Worm (Caenorhabditis elegans) whole organism, early embryonic: Measurements from ENCODE around the gene ZC317.2.

Source experiments
- F13C5.2 ChIP-seq: sonication (generic microtip); optimal IDR thresholded peaks from 2 replicates; lab custom pipeline; 2017; ENCODE audit warnings: mild to moderate bottlenecking, missing genetic modification characterization, inconsistent platforms, missing compliant biosample characterization
- ama-1 ChIP-seq: fragments of 150-350 bp; optimal IDR thresholded peaks from 2 replicates; lab custom pipeline; 2014
- ceh-36 ChIP-seq: sonication (generic microtip); optimal IDR thresholded peaks from 2 replicates; lab custom pipeline; 2016; ENCODE audit warnings: missing genetic modification characterization, inconsistent platforms, missing compliant biosample characterization
- ets-7 ChIP-seq: sonication (generic microtip); optimal IDR thresholded peaks from 2 replicates; lab custom pipeline; 2016; ENCODE audit warnings: missing genotype, missing genetic modification characterization, missing compliant biosample characterization
- flt-1 ChIP-seq: fragments of 200-800 bp; sonication (Bioruptor generic); IDR thresholded peaks from 2 replicates; pipeline ENCODE4 v1.3.6; 2022; ENCODE audit warnings: missing genetic modification characterization, missing compliant biosample characterization
- hmbx-1 ChIP-seq: sonication (generic microtip); optimal IDR thresholded peaks from 2 replicates; lab custom pipeline; 2016; ENCODE audit warnings: mild to moderate bottlenecking, missing genetic modification characterization, missing compliant biosample characterization
- hnd-1 ChIP-seq: sonication (generic microtip); optimal IDR thresholded peaks from 2 replicates; lab custom pipeline; 2016; ENCODE audit warnings: missing genetic modification characterization, missing compliant biosample characterization
- pes-1 ChIP-seq: fragments of 200-800 bp; sonication (Bioruptor generic); IDR thresholded peaks from 2 replicates; pipeline ENCODE4 v1.3.6; 2022; ENCODE audit warnings: missing genetic modification reagents, missing genetic modification characterization, missing compliant biosample characterization
- scrt-1 ChIP-seq: fragments of 200-800 bp; sonication (Bioruptor generic); IDR thresholded peaks from 2 replicates; pipeline ENCODE4 v1.3.6; 2022; ENCODE audit warnings: missing genetic modification characterization, missing compliant biosample characterization

DNA sequence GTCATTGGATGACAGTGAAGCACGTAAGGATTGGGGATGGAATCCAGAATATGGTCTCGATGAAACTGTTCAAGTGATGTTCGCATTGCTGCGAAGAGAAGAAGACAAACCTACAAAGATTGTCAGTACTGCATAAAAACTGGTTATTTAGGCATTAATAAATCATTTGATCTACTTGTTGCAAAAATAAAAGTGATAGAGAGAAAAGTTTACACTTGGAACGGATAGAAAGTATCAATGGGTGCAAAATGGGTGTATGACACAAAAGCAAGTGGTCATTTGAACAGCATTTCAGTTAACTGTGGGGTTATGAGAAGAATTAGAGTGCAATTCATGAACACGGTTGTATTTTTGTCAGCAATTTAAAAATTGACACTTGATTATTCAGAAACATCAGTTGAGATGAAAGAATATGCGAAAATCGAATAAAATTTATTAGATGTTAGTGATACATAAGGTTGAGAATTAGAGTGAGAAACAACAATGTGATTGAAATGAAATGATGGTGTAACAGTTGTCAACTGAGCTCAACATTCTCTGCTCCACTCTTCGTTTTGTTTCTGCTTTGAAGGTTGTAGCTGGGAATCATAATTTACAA is 47.0 kb upstream of the ZC317.2 start, which contains the start of gene F08F3.10:
- TF ChIP-seq pes-1 (GFP tag; lab: Robert Waterston, UW) (no peak), hmbx-1 (tag; lab: Kevin White, UChicago) (no peak), flt-1 (GFP tag; lab: Robert Waterston, UW) (no peak), ama-1 (lab: Kevin White, UChicago) (no peak), F13C5.2 (tag; lab: Kevin White, UChicago) (no peak), ceh-36 (tag; lab: Kevin White, UChicago) (no peak), scrt-1 (GFP tag; lab: Robert Waterston, UW) (no peak), ets-7 (tag; lab: Kevin White, UChicago) (no peak), hnd-1 (tag; lab: Kevin White, UChicago) (no peak)
